Worm (Caenorhabditis elegans): ENCODE data around the gene T28C6.7.

DNA sequence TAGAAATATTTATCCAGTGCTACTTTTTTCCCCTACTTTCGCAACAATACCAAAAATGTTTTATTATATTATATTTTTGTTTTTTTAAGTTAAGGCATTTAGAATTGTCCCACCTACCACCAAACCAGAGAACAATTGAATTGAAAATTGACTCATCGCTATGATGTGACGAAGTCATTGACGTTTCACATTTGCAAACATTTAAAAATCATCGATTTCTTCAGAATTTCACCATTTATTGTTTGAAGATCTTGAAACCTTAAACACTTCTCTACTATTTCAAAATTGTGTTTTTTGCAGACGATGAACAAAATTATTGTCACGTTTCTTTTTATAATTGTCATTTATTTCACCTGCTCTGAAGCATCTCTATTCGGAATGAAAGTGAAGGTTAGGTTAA lies 53.6 kb downstream of the T28C6.7 start, which contains the start of gene C09G9.8:
- TF ChIP-seq pha-4 (tag; optimal IDR thresholded peaks at IDR 0.05), result no peak
- TF ChIP-seq unc-120 (tag; optimal IDR thresholded peaks at IDR 0.05; ENCODE audit: poor library complexity, severe bottlenecking), result no peak
- TF ChIP-seq nhr-237 (tag; optimal IDR thresholded peaks at IDR 0.05), result no peak
- TF ChIP-seq nhr-28 (tag; optimal IDR thresholded peaks at IDR 0.05), result no peak
- no peak for TF ChIP-seq drap-1 (GFP tag; optimal IDR thresholded peaks at IDR 0.05)
- no peak for TF ChIP-seq sptf-1 (tag; optimal IDR thresholded peaks at IDR 0.05)
